Fruit fly (Drosophila melanogaster) Kc167 (cell line): ENCODE results near the gene Btnd.

ENCODE experiments used
- Myc ChIP-seq: fragments of >200 bp; optimal IDR thresholded peaks from 2 replicates; lab custom pipeline; 2017; ENCODE audit warnings: missing external identifiers
- h ChIP-seq: fragments of >200 bp; optimal IDR thresholded peaks from 3 replicates; lab custom pipeline; 2018; ENCODE audit warnings: missing external identifiers
- psq ChIP-seq: fragments of >200 bp; optimal IDR thresholded peaks from 2 replicates; lab custom pipeline; 2017; ENCODE audit warnings: missing external identifiers

dm6 chrX:6260900-6261299, 41.8 kb upstream of the Btnd start, which contains the start of gene Josd:
- TF ChIP-seq Myc (lab: Kevin White, UChicago) (no peak), psq (lab: Kevin White, UChicago) (no peak), h (lab: Kevin White, UChicago) (no peak)
